Worm (Caenorhabditis elegans): ENCODE data around the gene F20G2.3.

F20G2.3 gene

DNA sequence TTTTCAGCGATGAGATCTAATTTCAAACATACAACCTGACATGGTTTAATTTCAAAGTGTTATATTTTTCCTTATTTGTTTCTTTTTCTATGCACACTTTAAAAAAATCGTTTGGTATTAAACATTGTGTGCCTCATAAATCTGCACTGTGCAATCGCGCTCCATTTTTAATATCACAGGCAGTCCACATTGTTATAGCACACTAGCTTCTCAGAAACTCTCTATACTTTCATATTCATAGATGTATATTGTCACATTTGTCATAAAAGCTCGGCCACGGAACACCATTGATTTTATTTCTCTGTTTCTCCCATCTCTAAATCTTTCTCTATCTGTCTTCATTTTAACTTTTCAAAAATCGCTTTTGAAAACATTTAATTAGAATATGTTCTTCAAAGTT, 10.9 kb downstream of the F20G2.3 start (continued):
- no peak for TF ChIP-seq egl-13 (tag; optimal IDR thresholded peaks at IDR 0.05)
- no peak for TF ChIP-seq isw-1 (GFP tag; IDR thresholded peaks at IDR 0.05)
- TF ChIP-seq unc-30 (tag; optimal IDR thresholded peaks at IDR 0.05) = no peak
- TF ChIP-seq efl-1 (optimal IDR thresholded peaks at IDR 0.05) = peak; percentile 25 to 29
- TF ChIP-seq efl-1 (GFP tag; optimal IDR thresholded peaks at IDR 0.05 in 1 of 2) = peak in 1 of 2 experiments; percentile 46
- no peak for TF ChIP-seq vab-15 (tag; optimal IDR thresholded peaks at IDR 0.05)
- TF ChIP-seq unc-86 (tag; optimal IDR thresholded peaks at IDR 0.05) = no peak
- TF ChIP-seq hpl-2 (GFP tag; optimal IDR thresholded peaks at IDR 0.05) = no peak
- TF ChIP-seq sox-4 (tag; optimal IDR thresholded peaks at IDR 0.05) = no peak
- TF ChIP-seq lin-13 (GFP tag; optimal IDR thresholded peaks at IDR 0.05) = no peak
- TF ChIP-seq mdl-1 (tag; optimal IDR thresholded peaks at IDR 0.05) = no peak
- TF ChIP-seq nhr-77 (tag; optimal IDR thresholded peaks at IDR 0.05) = no peak
- TF ChIP-seq jun-1 (tag; optimal IDR thresholded peaks at IDR 0.05) = no peak
- no peak for TF ChIP-seq nhr-84 (tag; optimal IDR thresholded peaks at IDR 0.05)
- no peak for TF ChIP-seq tbx-2 (tag; optimal IDR thresholded peaks at IDR 0.05)
- no peak for TF ChIP-seq nhr-19 (GFP tag; conservative IDR thresholded peaks at IDR 0.05)
- TF ChIP-seq ceh-82 (tag; optimal IDR thresholded peaks at IDR 0.05) = peak in 1 of 3 experiments; percentile 15
- peak in 1 of 2 experiments; percentile 48 for TF ChIP-seq lin-35 (GFP tag; optimal IDR thresholded peaks at IDR 0.05)
- no peak for TF ChIP-seq ces-1 (GFP tag; optimal IDR thresholded peaks at IDR 0.05)
- no peak for TF ChIP-seq lin-15B (tag; optimal IDR thresholded peaks at IDR 0.05)

DNA sequence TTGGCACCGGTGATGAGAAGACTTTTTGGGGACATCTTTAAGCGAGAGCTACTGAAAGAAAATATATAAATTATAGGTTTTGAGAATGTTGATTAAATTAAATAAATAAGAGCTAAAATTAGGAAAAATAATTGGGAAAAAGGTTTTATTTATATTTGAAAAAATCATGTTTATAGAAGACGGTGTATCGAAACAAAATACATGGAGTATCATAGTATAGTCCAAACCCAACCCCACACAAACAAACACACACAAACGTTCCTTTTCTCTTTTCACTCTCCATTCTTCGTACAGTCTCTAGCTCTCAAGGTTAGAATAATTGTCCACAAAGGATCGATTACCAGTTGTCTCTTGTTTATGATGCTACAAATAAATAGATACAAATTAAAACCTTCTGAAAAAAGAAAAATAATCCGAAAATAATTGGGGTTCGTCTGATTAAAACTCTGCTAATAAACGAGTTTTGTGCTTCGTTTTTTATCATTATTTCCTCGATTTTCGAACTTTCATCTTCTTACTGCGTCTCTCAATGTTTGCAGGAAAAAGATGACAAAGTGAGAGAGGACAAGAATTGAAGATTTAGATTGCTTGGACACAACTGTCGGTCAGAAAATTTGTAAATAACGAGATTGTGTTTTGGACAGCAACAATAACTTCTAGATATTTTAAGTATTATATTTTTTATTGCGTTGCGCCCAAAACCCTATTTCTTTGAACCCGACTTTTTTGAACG, 11.8 kb downstream of the F20G2.3 start, which contains the start of gene F20G2.2:
F20G2.2 (minus strand) TSS at position 51 of the 733 bp plus-strand sequence.
- TF ChIP-seq snu-23 (GFP tag; optimal IDR thresholded peaks at IDR 0.05) (peak; percentile 24), nhr-85 (tag) (peak; percentile 13), C04F5.9 (tag; optimal IDR thresholded peaks at IDR 0.05) (no peak), skn-1 (tag; optimal IDR thresholded peaks at IDR 0.05) (peak; percentile 56), ceh-82 (tag; optimal IDR thresholded peaks at IDR 0.05) (no peak), sptf-1 (tag; optimal IDR thresholded peaks at IDR 0.05) (no peak), unc-62 (GFP tag; optimal IDR thresholded peaks at IDR 0.05) (no peak), blmp-1 (tag; optimal IDR thresholded peaks at IDR 0.05) (peak; percentile 23), unc-98 (GFP tag; IDR thresholded peaks at IDR 0.05) (no peak), nhr-71 (tag; optimal IDR thresholded peaks at IDR 0.05) (peak; percentile 44), ceh-88 (GFP tag; IDR thresholded peaks at IDR 0.05) (no peak), unc-130 (tag; optimal IDR thresholded peaks at IDR 0.05) (no peak), mep-1 (tag; optimal IDR thresholded peaks at IDR 0.05) (peak; percentile 38), lin-14 (GFP tag; optimal IDR thresholded peaks at IDR 0.05) (peak; percentile 72), aha-1 (tag; optimal IDR thresholded peaks at IDR 0.05) (no peak), rnt-1 (tag; optimal IDR thresholded peaks at IDR 0.05) (no peak), efl-1 (optimal IDR thresholded peaks at IDR 0.05) (no peak), efl-1 (GFP tag; optimal IDR thresholded peaks at IDR 0.05 in 1 of 2) (peak in 1 of 2 experiments; percentile 11)

DNA sequence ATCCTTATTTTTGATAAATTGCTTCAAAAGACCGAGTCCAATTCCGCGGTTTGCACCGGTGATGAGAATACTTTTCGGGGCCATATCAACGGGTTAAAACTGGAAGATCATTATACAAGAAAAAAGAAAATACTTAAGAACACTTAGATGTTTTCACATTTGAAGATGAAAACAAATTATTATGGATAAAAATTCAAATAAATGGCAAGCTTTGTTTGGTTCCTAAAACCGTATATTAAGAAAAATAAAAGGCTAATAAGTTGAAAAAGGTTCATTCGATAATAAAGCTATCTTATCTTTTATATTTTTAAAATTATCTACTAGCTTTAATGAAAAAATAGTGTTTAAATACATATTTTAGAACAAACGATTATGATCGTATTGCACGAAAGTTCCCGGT, 14.8 kb downstream of the F20G2.3 start, which contains the start of gene F20G2.1:
F20G2.1 (minus strand) TSS at position 101 of the 400 bp plus-strand sequence.
- TF ChIP-seq egl-13 (tag; optimal IDR thresholded peaks at IDR 0.05) (no peak), ama-1 (optimal IDR thresholded peaks at IDR 0.05) (no peak), hpl-2 (GFP tag; optimal IDR thresholded peaks at IDR 0.05) (no peak), lir-3 (tag; optimal IDR thresholded peaks at IDR 0.05; ENCODE audit: poor library complexity) (no peak), ceh-82 (tag; optimal IDR thresholded peaks at IDR 0.05) (no peak), ets-5 (GFP tag; IDR thresholded peaks at IDR 0.05) (no peak), blmp-1 (tag; optimal IDR thresholded peaks at IDR 0.05) (no peak), unc-62 (GFP tag; optimal IDR thresholded peaks at IDR 0.05) (no peak), efl-3 (GFP tag; optimal IDR thresholded peaks at IDR 0.05) (no peak), ceh-63 (GFP tag; optimal IDR thresholded peaks at IDR 0.05) (no peak), tbx-2 (tag; optimal IDR thresholded peaks at IDR 0.05) (no peak), pag-3 (tag; optimal IDR thresholded peaks at IDR 0.05; ENCODE audit: borderline replicate concordance, insufficient read depth) (no peak), snu-23 (GFP tag; optimal IDR thresholded peaks at IDR 0.05) (no peak), grh-1 (GFP tag; IDR thresholded peaks at IDR 0.05) (no peak)
